Fruit fly (Drosophila melanogaster) whole organism, embryonic: ENCODE measurements around the gene CG15170.
A peak's percentile ranks its signal among the peaks of the same experiment; 100 is the strongest.

Source experiments
- B-H2 ChIP-seq: fragments of 200-800 bp; sonication (Bioruptor generic); optimal IDR thresholded peaks from 2 replicates; lab custom pipeline; 2018; ENCODE audit warnings: missing biosample characterization, mild to moderate bottlenecking, missing genetic modification characterization
- CG10274 ChIP-seq: fragments of 200-800 bp; sonication (Bioruptor generic); optimal IDR thresholded peaks from 3 replicates; lab custom pipeline; 2017; ENCODE audit warnings: missing biosample characterization, mild to moderate bottlenecking, missing genetic modification characterization
- CG10959 ChIP-seq: fragments of 200-800 bp; sonication (Bioruptor generic); IDR thresholded peaks from 2 replicates; pipeline ENCODE4 v1.3.6; 2022; ENCODE audit warnings: missing biosample characterization, missing genetic modification characterization
- CG11695 ChIP-seq: fragments of 200-800 bp; sonication (Bioruptor generic); IDR thresholded peaks from 3 replicates; pipeline ENCODE4 v1.3.6; 2022; ENCODE audit warnings: missing biosample characterization, missing genetic modification characterization
- CG12659 ChIP-seq: fragments of 200-800 bp; sonication (Bioruptor generic); optimal IDR thresholded peaks from 3 replicates; lab custom pipeline; 2017; ENCODE audit warnings: mild to moderate bottlenecking, missing biosample characterization, missing genetic modification reagents, missing genetic modification characterization
- CG14710 ChIP-seq: fragments of 200-800 bp; sonication (Bioruptor generic); optimal IDR thresholded peaks from 3 replicates; lab custom pipeline; 2019; ENCODE audit warnings: missing biosample characterization, mild to moderate bottlenecking, missing genetic modification characterization, moderate library complexity
- CG15696 ChIP-seq: fragments of 200-800 bp; sonication (Bioruptor generic); optimal IDR thresholded peaks from 2 replicates; lab custom pipeline; 2019; ENCODE audit warnings: missing biosample characterization, mild to moderate bottlenecking, missing genetic modification characterization, moderate library complexity
- CG16815 ChIP-seq: fragments of 200-800 bp; sonication (Bioruptor generic); optimal IDR thresholded peaks from 3 replicates; lab custom pipeline; 2017; ENCODE audit warnings: missing biosample characterization, mild to moderate bottlenecking, missing genetic modification characterization
- CG17328 ChIP-seq: fragments of 200-800 bp; sonication (Bioruptor generic); IDR thresholded peaks from 2 replicates; pipeline ENCODE4 v1.3.6; 2022; ENCODE audit warnings: missing biosample characterization, missing genetic modification characterization
- CG17612 ChIP-seq: fragments of 200-800 bp; sonication (Bioruptor generic); IDR thresholded peaks from 2 replicates; pipeline ENCODE4 v1.3.6; 2022; ENCODE audit warnings: missing biosample characterization, missing genetic modification characterization
- CG1792 ChIP-seq: fragments of 200-800 bp; sonication (Bioruptor generic); optimal IDR thresholded peaks from 2 replicates; lab custom pipeline; 2016; ENCODE audit warnings: missing biosample characterization, missing genetic modification characterization
- CG18476 ChIP-seq: fragments of 200-800 bp; sonication (Bioruptor generic); optimal IDR thresholded peaks from 2 replicates; lab custom pipeline; 2016; ENCODE audit warnings: missing biosample characterization, mild to moderate bottlenecking, missing genetic modification characterization
- CG2678 ChIP-seq: fragments of 200-800 bp; sonication (Bioruptor generic); optimal IDR thresholded peaks from 3 replicates; lab custom pipeline; 2019; ENCODE audit warnings: missing biosample characterization, mild to moderate bottlenecking, missing genetic modification characterization, moderate library complexity
- CG3281 ChIP-seq: fragments of 200-800 bp; sonication (Bioruptor generic); optimal IDR thresholded peaks from 3 replicates; lab custom pipeline; 2017; ENCODE audit warnings: missing biosample characterization, mild to moderate bottlenecking, missing genetic modification characterization
- CG3847 ChIP-seq: fragments of 200-800 bp; sonication (Bioruptor generic); IDR thresholded peaks from 2 replicates; pipeline ENCODE4 v1.3.6; 2022; ENCODE audit warnings: missing biosample characterization, missing genetic modification characterization
- CG42726 ChIP-seq: fragments of 200-800 bp; sonication (Bioruptor generic); IDR thresholded peaks from 2 replicates; pipeline ENCODE4 v1.3.6; 2022; ENCODE audit warnings: missing biosample characterization, missing genetic modification characterization; ENCODE audit not compliant: partially characterized antibody
- CG5180 ChIP-seq: fragments of 200-800 bp; sonication (Bioruptor generic); optimal IDR thresholded peaks from 3 replicates; lab custom pipeline; 2017; ENCODE audit warnings: missing biosample characterization, missing genetic modification characterization, mild to moderate bottlenecking, moderate library complexity, missing genetic modification reagents
- CG6654 ChIP-seq: fragments of 200-800 bp; sonication (Bioruptor generic); optimal IDR thresholded peaks from 2 replicates; lab custom pipeline; 2017; ENCODE audit warnings: missing biosample characterization, mild to moderate bottlenecking, missing genetic modification characterization
- CG7271 ChIP-seq: fragments of 200-800 bp; sonication (Bioruptor generic); optimal IDR thresholded peaks from 2 replicates; lab custom pipeline; 2018; ENCODE audit warnings: missing biosample characterization, mild to moderate bottlenecking, missing genetic modification characterization, moderate library complexity
- CG8478 ChIP-seq: fragments of >200 bp; optimal IDR thresholded peaks from 2 replicates; lab custom pipeline; 2018
- CG9817 ChIP-seq: fragments of 200-800 bp; sonication (Bioruptor generic); optimal IDR thresholded peaks from 2 replicates; lab custom pipeline; 2018; ENCODE audit warnings: missing biosample characterization, mild to moderate bottlenecking, missing genetic modification characterization, moderate library complexity
- D19A ChIP-seq: fragments of 200-800 bp; optimal IDR thresholded peaks from 3 replicates; lab custom pipeline; 2019; ENCODE audit warnings: missing biosample characterization, mild to moderate bottlenecking, missing genetic modification characterization, moderate library complexity
- Dek ChIP-seq: fragments of 200-800 bp; sonication (Bioruptor generic); optimal IDR thresholded peaks from 3 replicates; lab custom pipeline; 2019; ENCODE audit warnings: missing biosample characterization, mild to moderate bottlenecking, missing genetic modification characterization, moderate library complexity
- Dll ChIP-seq: fragments of 200-800 bp; sonication (Bioruptor generic); IDR thresholded peaks from 4 replicates; pipeline ENCODE4 v1.3.6; 2022; ENCODE audit warnings: missing biosample characterization, missing genetic modification characterization; ENCODE audit not compliant: partially characterized antibody
- Doc3 ChIP-seq: fragments of 200-800 bp; sonication (Bioruptor generic); IDR thresholded peaks from 3 replicates; pipeline ENCODE4 v1.3.6; 2022; ENCODE audit warnings: missing biosample characterization, missing genetic modification characterization; ENCODE audit not compliant: partially characterized antibody
- E2f2 ChIP-seq: fragments of 200-800 bp; sonication (Bioruptor generic); IDR thresholded peaks from 2 replicates; pipeline ENCODE4 v1.3.6; 2022; ENCODE audit warnings: missing biosample characterization, missing genetic modification characterization
- Eip74EF ChIP-seq, 2 experiments: fragments of 200-800 bp in 1 of 2; fragments of >200 bp in 1 of 2; sonication (Bioruptor generic) in 1 of 2; optimal IDR thresholded peaks; 2 replicates each; lab custom pipeline; 2017 to 2019; ENCODE audit warnings: missing biosample characterization in 2 of 2, missing genetic modification characterization in 2 of 2, mild to moderate bottlenecking in 1 of 2, moderate library complexity in 1 of 2
- GATAe ChIP-seq: fragments of 200-800 bp; sonication (Bioruptor generic); conservative IDR thresholded peaks from 2 replicates; pipeline ENCODE4 v1.3.6; 2022; ENCODE audit warnings: missing biosample characterization, missing genetic modification characterization
- HHEX ChIP-seq: fragments of 200-800 bp; sonication (Bioruptor generic); optimal IDR thresholded peaks from 3 replicates; lab custom pipeline; 2017; ENCODE audit warnings: missing biosample characterization, mild to moderate bottlenecking, missing genetic modification characterization, missing genetic modification reagents
- Hmr ChIP-seq: fragments of 200-800 bp; sonication (Bioruptor generic); optimal IDR thresholded peaks from 3 replicates; lab custom pipeline; 2017; ENCODE audit warnings: mild to moderate bottlenecking, missing biosample characterization, missing genetic modification reagents, missing genetic modification characterization
- Med ChIP-seq: fragments of 200-800 bp; sonication (Bioruptor generic); peaks from one replicate; lab custom pipeline; 2016; ENCODE audit warnings: missing biosample characterization, missing genetic modification characterization, mild to moderate bottlenecking, inconsistent platforms, moderate library complexity
- PHDP ChIP-seq: fragments of 200-800 bp; sonication (Bioruptor generic); optimal IDR thresholded peaks from 3 replicates; lab custom pipeline; 2018; ENCODE audit warnings: missing biosample characterization, mild to moderate bottlenecking, missing genetic modification characterization, moderate library complexity
- Pdp1 ChIP-seq, 2 experiments: fragments of 200-800 bp; sonication (Bioruptor generic); optimal IDR thresholded peaks; 3 replicates each; lab custom pipeline; 2016; ENCODE audit warnings: missing biosample characterization in 2 of 2, missing genetic modification characterization in 2 of 2, mild to moderate bottlenecking in 1 of 2, moderate library complexity in 1 of 2
- Scr ChIP-seq: fragments of 200-800 bp; sonication (Bioruptor generic); IDR thresholded peaks from 2 replicates; pipeline ENCODE4 v1.3.6; 2022; ENCODE audit warnings: missing biosample characterization, missing genetic modification characterization; ENCODE audit not compliant: partially characterized antibody
- Sox100B ChIP-seq: fragments of 200-800 bp; sonication (Bioruptor generic); optimal IDR thresholded peaks from 3 replicates; lab custom pipeline; 2018; ENCODE audit warnings: missing biosample characterization, mild to moderate bottlenecking, missing genetic modification characterization
- Tbp ChIP-seq: fragments of >200 bp; optimal IDR thresholded peaks from 2 replicates; lab custom pipeline; 2018; ENCODE audit warnings: missing biosample characterization, missing genetic modification characterization
- aop ChIP-seq: fragments of 200-800 bp; sonication (Bioruptor generic); IDR thresholded peaks from 2 replicates; pipeline ENCODE4 v1.3.6; 2022; ENCODE audit warnings: missing biosample characterization, missing genetic modification characterization
- ase ChIP-seq: fragments of 200-800 bp; sonication (Bioruptor generic); IDR thresholded peaks from 3 replicates; pipeline ENCODE4 v1.3.6; 2022; ENCODE audit warnings: missing biosample characterization, missing genetic modification characterization
- br ChIP-seq: fragments of >200 bp; optimal IDR thresholded peaks from 2 replicates; lab custom pipeline; 2017
- croc ChIP-seq: fragments of 200-800 bp; sonication (Bioruptor generic); conservative IDR thresholded peaks from 3 replicates; pipeline ENCODE4 v1.3.6; 2022; ENCODE audit warnings: missing biosample characterization, missing genetic modification characterization
- dysf ChIP-seq: fragments of 200-800 bp; sonication (Bioruptor generic); IDR thresholded peaks from 3 replicates; pipeline ENCODE4 v1.3.6; 2022; ENCODE audit warnings: missing biosample characterization, missing genetic modification characterization
- gcm ChIP-seq: fragments of 200-800 bp; sonication (Bioruptor generic); optimal IDR thresholded peaks from 2 replicates; lab custom pipeline; 2019; ENCODE audit warnings: missing biosample characterization, mild to moderate bottlenecking, missing genetic modification characterization, moderate library complexity
- hth ChIP-seq: fragments of >200 bp; optimal IDR thresholded peaks from 2 replicates; lab custom pipeline; 2017; ENCODE audit warnings: inconsistent platforms
- jing ChIP-seq: fragments of 200-800 bp; sonication (Bioruptor generic); optimal IDR thresholded peaks from 2 replicates; lab custom pipeline; 2018; ENCODE audit warnings: missing biosample characterization, mild to moderate bottlenecking, missing genetic modification characterization
- pho ChIP-seq: fragments of 200-800 bp; sonication (Bioruptor generic); optimal IDR thresholded peaks from 2 replicates; lab custom pipeline; 2016; ENCODE audit warnings: missing biosample characterization, missing genetic modification characterization
- phol ChIP-seq: fragments of 200-800 bp; sonication (Bioruptor generic); optimal IDR thresholded peaks from 3 replicates; lab custom pipeline; 2018; ENCODE audit warnings: missing biosample characterization, mild to moderate bottlenecking, missing genetic modification characterization, moderate library complexity
- psq ChIP-seq: fragments of 200-800 bp; sonication (Bioruptor generic); optimal IDR thresholded peaks from 2 replicates; lab custom pipeline; 2017; ENCODE audit warnings: missing biosample characterization, missing genetic modification characterization
- sr ChIP-seq: fragments of 200-800 bp; sonication (Bioruptor generic); IDR thresholded peaks from 3 replicates; pipeline ENCODE4 v1.3.6; 2022; ENCODE audit warnings: missing biosample characterization, missing genetic modification characterization
- sug ChIP-seq: fragments of 200-800 bp; optimal IDR thresholded peaks from 2 replicates; lab custom pipeline; 2019; ENCODE audit warnings: missing biosample characterization, mild to moderate bottlenecking, missing genetic modification characterization, moderate library complexity
- tin ChIP-seq: fragments of 200-800 bp; sonication (Bioruptor generic); optimal IDR thresholded peaks from 3 replicates; lab custom pipeline; 2016; ENCODE audit warnings: missing biosample characterization, missing genetic modification characterization
- unpg ChIP-seq: fragments of 200-800 bp; sonication (Bioruptor generic); optimal IDR thresholded peaks from 3 replicates; lab custom pipeline; 2018; ENCODE audit warnings: missing biosample characterization, mild to moderate bottlenecking, missing genetic modification characterization, moderate library complexity

Gene CG15170

dm6 chr2L:19002959-19003371 is 12.9 kb upstream of the CG15170 start, which contains the start of gene CG31793 (continued):
- TF ChIP-seq sr (GFP tag; lab: Robert Waterston, UW) (no peak), CG6654 (GFP tag; lab: Kevin White, UChicago) (no peak), Dek (tag; lab: Kevin White, UChicago) (peak; percentile 68), croc (no peak), gcm (GFP tag; lab: Kevin White, UChicago) (peak; percentile 40), HHEX (GFP tag; lab: Kevin White, UChicago) (peak; percentile 26), tin (peak; percentile 2), sug (tag; lab: Kevin White, UChicago) (peak; percentile 68), CG5180 (GFP tag; lab: Kevin White, UChicago) (no peak), Scr (no peak), CG9817 (peak; percentile 20), unpg (GFP tag; lab: Kevin White, UChicago) (peak; percentile 70), phol (tag; lab: Kevin White, UChicago) (peak; percentile 46), Sox100B (GFP tag; lab: Kevin White, UChicago) (peak; percentile 41), Eip74EF (GFP tag; optimal IDR thresholded peaks at IDR 0.05; lab: Kevin White, UChicago) (no peak), E2f2 (peak; percentile 48; the same call in 1 of the 2 replicates), CG12659 (GFP tag; lab: Kevin White, UChicago) (peak; percentile 65), CG16815 (GFP tag; lab: Kevin White, UChicago) (no peak), CG17328 (GFP tag; lab: Robert Waterston, UW) (no peak), Doc3 (GFP tag; lab: Robert Waterston, UW) (no peak), br (lab: Kevin White, UChicago) (no peak), GATAe (GFP tag; lab: Robert Waterston, UW) (peak; percentile 76), pho (GFP tag; lab: Kevin White, UChicago) (no peak), D19A (peak; percentile 62), jing (no peak), CG18476 (GFP tag; lab: Kevin White, UChicago) (no peak), aop (GFP tag; lab: Robert Waterston, UW) (no peak), CG15696 (tag; lab: Kevin White, UChicago) (no peak), PHDP (tag; lab: Kevin White, UChicago) (peak; percentile 75), CG1792 (GFP tag; lab: Kevin White, UChicago) (no peak), CG7271 (no peak), Dll (GFP tag; lab: Robert Waterston, UW) (no peak), ase (0 out of 3 replicates have a peak, but pooled peaks have one; percentile 20), Hmr (GFP tag; lab: Kevin White, UChicago) (peak; percentile 72), B-H2 (peak; percentile 49), CG42726 (GFP tag; lab: Robert Waterston, UW) (no peak), CG8478 (lab: Kevin White, UChicago) (no peak), Tbp (GFP tag; lab: Kevin White, UChicago) (no peak), Pdp1 (GFP tag; optimal IDR thresholded peaks at IDR 0.05; lab: Kevin White, UChicago) (peak in 1 of 2 experiments; percentile 61), CG10959 (GFP tag; lab: Robert Waterston, UW) (no peak), hth (lab: Kevin White, UChicago) (no peak), CG11695 (GFP tag; lab: Robert Waterston, UW) (peak; percentile 68; the same call in 2 of the 3 replicates), Med (GFP tag; lab: Kevin White, UChicago) (peak; percentile 84), CG2678 (tag; lab: Kevin White, UChicago) (peak; percentile 79), psq (GFP tag; lab: Kevin White, UChicago) (no peak), dysf (GFP tag; lab: Robert Waterston, UW) (peak; percentile 20; the same call in 1 of the 3 replicates), CG3847 (GFP tag; lab: Robert Waterston, UW) (0 out of 2 replicates have a peak, but pooled peaks have one; percentile 12), CG17612 (no peak), CG3281 (GFP tag; lab: Kevin White, UChicago) (peak; percentile 76), CG10274 (GFP tag; lab: Kevin White, UChicago) (no peak), CG14710 (tag; lab: Kevin White, UChicago) (peak; percentile 2)
